Worm (Caenorhabditis elegans) whole organism, late embryonic: ENCODE results near the gene spsb-2.
A peak's percentile ranks its signal among the peaks of the same experiment; 100 is the strongest.

Source experiments
- C08G9.2 ChIP-seq: sonication (generic microtip); optimal IDR thresholded peaks from 2 replicates; lab custom pipeline; 2016; ENCODE audit warnings: mild to moderate bottlenecking, missing genetic modification characterization, moderate library complexity, missing compliant biosample characterization
- F13H6.1 ChIP-seq: sonication (generic microtip); optimal IDR thresholded peaks from 2 replicates; lab custom pipeline; 2016; ENCODE audit warnings: missing genetic modification characterization, missing compliant biosample characterization
- K09A11.1 ChIP-seq: sonication (generic microtip); optimal IDR thresholded peaks from 2 replicates; lab custom pipeline; 2017; ENCODE audit warnings: antibody characterized with exemption, mild to moderate bottlenecking, missing genetic modification characterization, missing compliant biosample characterization; ENCODE audit not compliant: insufficient read depth
- ahr-1 ChIP-seq: sonication (generic microtip); optimal IDR thresholded peaks from 2 replicates; lab custom pipeline; 2016; ENCODE audit warnings: missing genetic modification characterization, missing compliant biosample characterization
- ama-1 ChIP-seq: fragments of 150-350 bp; optimal IDR thresholded peaks from 2 replicates; lab custom pipeline; 2014
- ceh-14 ChIP-seq: sonication (generic microtip); optimal IDR thresholded peaks from 2 replicates; lab custom pipeline; 2016; ENCODE audit warnings: missing genotype, missing genetic modification characterization, missing compliant biosample characterization
- ceh-18 ChIP-seq: sonication (generic microtip); optimal IDR thresholded peaks from 2 replicates; lab custom pipeline; 2016; ENCODE audit warnings: missing genetic modification characterization, missing compliant biosample characterization
- ceh-2 ChIP-seq: sonication (generic microtip); optimal IDR thresholded peaks from 2 replicates; lab custom pipeline; 2016; ENCODE audit warnings: missing genotype, missing genetic modification characterization, missing compliant biosample characterization
- ceh-30 ChIP-seq: fragments of 150-350 bp; optimal IDR thresholded peaks from 2 replicates; lab custom pipeline; 2014; ENCODE audit warnings: missing biosample characterization, missing genetic modification characterization
- ceh-31 ChIP-seq: sonication (generic microtip); optimal IDR thresholded peaks from 2 replicates; lab custom pipeline; 2016; ENCODE audit warnings: missing genetic modification characterization, missing compliant biosample characterization
- ceh-34 ChIP-seq: sonication (generic microtip); optimal IDR thresholded peaks from 2 replicates; lab custom pipeline; 2016; ENCODE audit warnings: mild to moderate bottlenecking, missing genetic modification characterization, missing compliant biosample characterization
- dve-1 ChIP-seq: sonication (generic microtip); optimal IDR thresholded peaks from 2 replicates; lab custom pipeline; 2017; ENCODE audit warnings: antibody characterized with exemption, mild to moderate bottlenecking, missing genetic modification characterization, missing compliant biosample characterization
- ets-4 ChIP-seq: sonication (generic microtip); optimal IDR thresholded peaks from 2 replicates; lab custom pipeline; 2016; ENCODE audit warnings: missing genetic modification characterization, missing compliant biosample characterization
- fax-1 ChIP-seq: sonication (generic microtip); optimal IDR thresholded peaks from 2 replicates; lab custom pipeline; 2016; ENCODE audit warnings: missing genotype, missing genetic modification characterization, missing compliant biosample characterization
- fkh-6 ChIP-seq: sonication (generic microtip); optimal IDR thresholded peaks from 2 replicates; lab custom pipeline; 2016; ENCODE audit warnings: missing genetic modification characterization, missing compliant biosample characterization
- gmeb-2 ChIP-seq: sonication (generic microtip); optimal IDR thresholded peaks from 2 replicates; lab custom pipeline; 2016; ENCODE audit warnings: missing genetic modification characterization, inconsistent platforms, missing compliant biosample characterization
- hlh-30 ChIP-seq: sonication (generic microtip); optimal IDR thresholded peaks from 2 replicates; lab custom pipeline; 2017; ENCODE audit warnings: antibody characterized with exemption, missing genetic modification characterization, missing compliant biosample characterization; ENCODE audit not compliant: insufficient read depth
- hlh-6 ChIP-seq: sonication (generic microtip); optimal IDR thresholded peaks from 2 replicates; lab custom pipeline; 2016; ENCODE audit warnings: missing genotype, missing genetic modification characterization, missing compliant biosample characterization
- hlh-8 ChIP-seq: sonication (generic microtip); optimal IDR thresholded peaks from 2 replicates; lab custom pipeline; 2016; ENCODE audit warnings: missing genotype, missing genetic modification characterization, missing compliant biosample characterization
- madf-2 ChIP-seq: sonication (generic microtip); optimal IDR thresholded peaks from 2 replicates; lab custom pipeline; 2017; ENCODE audit warnings: missing genetic modification characterization, missing compliant biosample characterization
- nfya-1 ChIP-seq: sonication (generic microtip); optimal IDR thresholded peaks from 2 replicates; lab custom pipeline; 2017; ENCODE audit warnings: missing genetic modification characterization, mild to moderate bottlenecking, missing compliant biosample characterization, antibody characterized with exemption, moderate library complexity
- npax-4 ChIP-seq: sonication (generic microtip); optimal IDR thresholded peaks from 2 replicates; lab custom pipeline; 2016; ENCODE audit warnings: missing genetic modification characterization, missing compliant biosample characterization
- pat-9 ChIP-seq: fragments of 200-800 bp; sonication (Bioruptor generic); optimal IDR thresholded peaks from 2 replicates; lab custom pipeline; 2018; ENCODE audit warnings: mild to moderate bottlenecking, missing genetic modification characterization, moderate library complexity, missing compliant biosample characterization
- pha-2 ChIP-seq: sonication (generic microtip); optimal IDR thresholded peaks from 2 replicates; lab custom pipeline; 2017; ENCODE audit warnings: mild to moderate bottlenecking, missing genetic modification characterization, missing compliant biosample characterization
- ref-2 ChIP-seq: sonication (generic microtip); optimal IDR thresholded peaks from 2 replicates; lab custom pipeline; 2016; ENCODE audit warnings: missing genetic modification characterization, missing compliant biosample characterization
- rnt-1 ChIP-seq: sonication (generic microtip); optimal IDR thresholded peaks from 2 replicates; lab custom pipeline; 2016; ENCODE audit warnings: missing genetic modification characterization, missing compliant biosample characterization
- syd-9 ChIP-seq: sonication (generic microtip); optimal IDR thresholded peaks from 2 replicates; lab custom pipeline; 2016; ENCODE audit warnings: mild to moderate bottlenecking, missing genetic modification characterization, moderate library complexity, missing compliant biosample characterization
- tbx-2 ChIP-seq: sonication (generic microtip); optimal IDR thresholded peaks from 2 replicates; lab custom pipeline; 2016; ENCODE audit warnings: missing genetic modification characterization, missing compliant biosample characterization
- tbx-7 ChIP-seq: sonication (generic microtip); optimal IDR thresholded peaks from 2 replicates; lab custom pipeline; 2016; ENCODE audit warnings: missing genotype, missing genetic modification characterization, missing compliant biosample characterization
- ttx-3 ChIP-seq: sonication (generic microtip); optimal IDR thresholded peaks from 2 replicates; lab custom pipeline; 2016; ENCODE audit warnings: missing genetic modification reagents, missing genetic modification characterization, missing compliant biosample characterization
- unc-3 ChIP-seq, 2 experiments: fragments of 200-800 bp in 1 of 2; sonication (Bioruptor generic) in 1 of 2; sonication (generic microtip) in 1 of 2; conservative IDR thresholded peaks in 1 of 2; optimal IDR thresholded peaks in 1 of 2; 2 replicates each; pipeline versions ENCODE4 v1.3.6 to Lab custom; 2016 to 2022; ENCODE audit warnings: missing compliant biosample characterization in 2 of 2, missing genetic modification characterization in 2 of 2, missing genetic modification reagents in 1 of 2
- unc-42 ChIP-seq: sonication (generic microtip); optimal IDR thresholded peaks from 2 replicates; lab custom pipeline; 2016; ENCODE audit warnings: missing genotype, missing genetic modification characterization, missing compliant biosample characterization
- unc-86 ChIP-seq: sonication (generic microtip); optimal IDR thresholded peaks from 2 replicates; lab custom pipeline; 2016; ENCODE audit warnings: missing genetic modification characterization, missing compliant biosample characterization
- zip-5 ChIP-seq: sonication (generic microtip); optimal IDR thresholded peaks from 2 replicates; lab custom pipeline; 2016; ENCODE audit warnings: missing genetic modification characterization, missing compliant biosample characterization
- ztf-16 ChIP-seq: sonication (generic microtip); optimal IDR thresholded peaks from 2 replicates; lab custom pipeline; 2017; ENCODE audit warnings: missing genetic modification characterization, missing compliant biosample characterization

The spsb-2 gene

DNA sequence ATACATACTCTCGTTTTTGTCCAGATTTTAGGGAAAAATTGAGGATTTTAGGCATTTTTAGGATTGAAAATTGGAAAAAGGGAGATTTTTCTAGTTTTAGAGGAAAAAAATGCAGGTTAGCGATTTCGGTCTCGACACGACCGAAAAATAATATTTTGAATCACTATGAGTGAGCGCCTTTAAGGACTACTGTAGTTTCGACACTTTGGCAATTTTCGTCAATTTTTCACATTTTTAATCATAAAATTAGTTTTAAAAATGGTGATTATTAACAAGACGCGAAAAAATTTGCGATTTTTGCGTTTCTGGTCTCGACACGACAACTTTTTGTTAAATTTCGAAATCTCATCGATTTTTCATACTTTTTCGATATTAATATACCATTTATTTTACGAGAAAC, 3.3 kb upstream of the spsb-2 start:
- no peak for TF ChIP-seq ama-1 (lab: Kevin White, UChicago)
- TF ChIP-seq npax-4 (tag; lab: Kevin White, UChicago) = no peak
- TF ChIP-seq ttx-3 = no peak
- TF ChIP-seq pat-9 (tag; lab: Kevin White, UChicago) = no peak
- no peak for TF ChIP-seq K09A11.1 (tag; lab: Kevin White, UChicago)
- no peak for TF ChIP-seq ztf-16 (tag; lab: Kevin White, UChicago)
- TF ChIP-seq ahr-1 (tag; lab: Kevin White, UChicago) = no peak
- no peak for TF ChIP-seq pha-2 (tag; lab: Kevin White, UChicago)
- TF ChIP-seq gmeb-2 (tag; lab: Kevin White, UChicago) = no peak
- no peak for TF ChIP-seq hlh-30 (tag; lab: Kevin White, UChicago)

DNA sequence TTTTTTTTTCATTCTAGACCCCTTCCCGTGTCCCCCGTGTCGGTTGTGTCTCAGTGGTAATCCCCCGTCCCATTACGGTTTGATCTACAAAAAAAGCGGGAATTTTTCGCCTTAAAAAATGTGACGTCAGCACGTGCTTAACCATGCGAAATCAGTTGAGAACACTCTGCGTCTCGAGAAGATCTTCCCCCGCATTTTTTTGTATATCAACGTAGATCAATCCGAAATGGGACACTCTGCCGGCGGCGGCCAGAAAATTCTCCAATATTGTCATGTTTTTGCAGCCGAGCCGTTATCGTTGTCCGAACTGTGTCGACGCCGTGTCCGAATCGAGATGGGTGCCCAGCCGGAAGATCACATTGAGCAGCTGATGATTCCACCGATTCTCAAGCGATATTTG, 2.1 kb upstream of the spsb-2 start:
- TF ChIP-seq tbx-7 (tag; lab: Kevin White, UChicago) = no peak
- TF ChIP-seq syd-9 = no peak
- no peak for TF ChIP-seq ets-4 (tag; lab: Kevin White, UChicago)
- TF ChIP-seq unc-3 (GFP tag; conservative IDR thresholded peaks at IDR 0.05; lab: Robert Waterston, UW) = no peak
- no peak for TF ChIP-seq unc-3 (tag; optimal IDR thresholded peaks at IDR 0.05; lab: Kevin White, UChicago)
- TF ChIP-seq F13H6.1 = no peak
- TF ChIP-seq, all 69 proteins: peak for 0

DNA sequence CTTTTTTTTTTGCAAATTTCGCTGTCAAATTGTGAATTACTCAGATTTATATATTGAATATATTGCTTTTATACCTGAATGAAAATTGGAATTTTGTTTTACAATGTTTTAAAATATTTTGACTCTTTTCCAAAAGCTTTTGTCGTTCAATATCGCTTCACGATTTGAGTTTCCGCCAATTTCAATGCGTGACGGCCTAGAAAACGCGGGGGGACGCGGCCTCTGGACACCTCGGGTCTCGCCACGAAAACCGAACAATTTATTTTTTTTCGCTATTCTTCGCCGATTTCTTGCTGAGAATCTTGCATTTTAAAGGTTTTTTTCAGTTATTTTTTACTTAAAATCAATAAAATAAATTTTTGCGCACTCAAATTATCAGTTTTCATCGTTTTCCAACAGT, 2.6 kb downstream of the spsb-2 start, which contains the start of gene Y46E12BL.2:
Gene Y46E12BL.2 (plus strand): TSS at position 243 of the 400 bp plus-strand sequence.
- TF ChIP-seq ceh-30 (tag; lab: Kevin White, UChicago) (peak; percentile 67), unc-3 (GFP tag; conservative IDR thresholded peaks at IDR 0.05; lab: Robert Waterston, UW) (0 out of 2 replicates have a peak, but pooled peaks have one; percentile 22), unc-3 (tag; optimal IDR thresholded peaks at IDR 0.05; lab: Kevin White, UChicago) (no peak), dve-1 (tag; lab: Kevin White, UChicago) (no peak), ref-2 (peak; percentile 41), rnt-1 (peak; percentile 40), tbx-7 (tag; lab: Kevin White, UChicago) (peak; percentile 78), ceh-18 (tag; lab: Kevin White, UChicago) (peak; percentile 15), zip-5 (peak; percentile 54), ets-4 (tag; lab: Kevin White, UChicago) (peak; percentile 81), fax-1 (tag; lab: Kevin White, UChicago) (peak; percentile 60), nfya-1 (tag; lab: Kevin White, UChicago) (peak; percentile 57), unc-42 (peak; percentile 62), gmeb-2 (tag; lab: Kevin White, UChicago) (peak; percentile 13), tbx-2 (tag; lab: Kevin White, UChicago) (peak; percentile 74), unc-86 (peak; percentile 5), K09A11.1 (tag; lab: Kevin White, UChicago) (no peak), ceh-2 (tag; lab: Kevin White, UChicago) (peak; percentile 81), fkh-6 (no peak), F13H6.1 (peak; percentile 39), ceh-14 (peak; percentile 27), ceh-34 (tag; lab: Kevin White, UChicago) (peak; percentile 31), madf-2 (tag; lab: Kevin White, UChicago) (no peak), hlh-8 (tag; lab: Kevin White, UChicago) (peak; percentile 76), ahr-1 (tag; lab: Kevin White, UChicago) (no peak), ceh-31 (tag; lab: Kevin White, UChicago) (peak; percentile 92), C08G9.2 (tag; lab: Kevin White, UChicago) (peak; percentile 86)

DNA sequence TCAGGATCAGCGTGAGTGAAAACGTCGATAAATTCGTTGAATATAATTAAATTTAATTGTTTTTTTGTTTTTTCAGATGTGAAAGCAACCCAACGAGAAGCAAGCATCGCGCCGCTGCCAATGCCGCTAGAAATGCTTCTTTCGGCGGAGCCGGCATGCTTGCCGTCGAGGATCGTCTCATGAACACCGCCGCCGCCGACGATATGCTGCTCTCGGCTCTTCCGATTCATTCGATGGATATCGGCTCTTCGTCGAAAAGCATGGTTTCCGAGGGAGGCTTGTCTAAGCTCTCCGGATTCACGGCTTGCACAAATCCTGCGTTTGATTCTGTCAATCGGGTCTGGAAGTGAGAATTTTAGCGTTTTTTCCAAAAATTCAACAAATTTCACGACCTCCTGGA, 3.1 kb downstream of the spsb-2 start:
- TF ChIP-seq pha-2 (tag; lab: Kevin White, UChicago) = no peak
- TF ChIP-seq hlh-6 (tag; lab: Kevin White, UChicago) = no peak
- TF ChIP-seq ceh-34 (tag; lab: Kevin White, UChicago) = no peak
- TF ChIP-seq, all 69 proteins: peak for 0
